Worm (Caenorhabditis elegans): ENCODE data around the gene F16G10.7.

Gene F16G10.7

DNA sequence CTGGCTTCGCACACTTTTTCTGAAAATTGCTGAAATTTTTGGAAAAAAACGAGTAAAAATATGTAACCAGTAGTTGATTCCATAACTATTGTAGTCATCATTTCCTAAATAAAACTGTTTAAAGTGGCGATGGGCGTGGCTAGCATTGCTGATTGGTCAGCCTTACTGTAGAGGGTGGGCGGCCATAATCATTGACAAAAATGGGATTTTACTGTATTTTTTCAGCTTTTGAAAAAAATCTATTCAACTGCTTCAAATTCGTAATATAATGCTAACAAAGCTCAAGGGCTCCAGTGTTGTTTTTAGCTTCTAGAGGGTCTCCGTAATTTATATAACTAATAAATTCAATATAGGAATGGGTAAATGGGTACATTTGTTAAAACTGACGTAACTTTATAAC, at the start of gene F16G10.7:
Gene F16G10.7 (minus strand): TSS at position 101 of the 400 bp plus-strand sequence.
- peak; percentile 38 for TF ChIP-seq nfya-1 (tag; optimal IDR thresholded peaks at IDR 0.05; ENCODE audit: insufficient read depth)
- no peak for TF ChIP-seq sea-2 (GFP tag; optimal IDR thresholded peaks at IDR 0.05)

ce11 chrII:2422427-2422826, 42.4 kb upstream of the F16G10.7 start:
- TF ChIP-seq mdl-1 (tag; optimal IDR thresholded peaks at IDR 0.05) = no peak
- TF ChIP-seq fos-1 (tag; optimal IDR thresholded peaks at IDR 0.05) = no peak
- TF ChIP-seq lin-39 (tag; optimal IDR thresholded peaks at IDR 0.05) = no peak
- TF ChIP-seq nhr-12 (tag; optimal IDR thresholded peaks at IDR 0.05) = no peak
- TF ChIP-seq ceh-82 (tag; optimal IDR thresholded peaks at IDR 0.05) = no peak
- peak; percentile 6 for TF ChIP-seq elt-2 (tag; optimal IDR thresholded peaks at IDR 0.05)

- TF ChIP-seq nhr-67 (tag; optimal IDR thresholded peaks at IDR 0.05) = no peak
- no peak for TF ChIP-seq pqm-1 (tag; optimal IDR thresholded peaks at IDR 0.05)
- no peak for TF ChIP-seq nhr-237 (tag; optimal IDR thresholded peaks at IDR 0.05)
- no peak for TF ChIP-seq aly-2 (tag; optimal IDR thresholded peaks at IDR 0.05)
- no peak for TF ChIP-seq mdl-1 (tag; optimal IDR thresholded peaks at IDR 0.05)
- TF ChIP-seq nhr-77 (tag; optimal IDR thresholded peaks at IDR 0.05) = no peak
- no peak for TF ChIP-seq R02D3.7 (tag; optimal IDR thresholded peaks at IDR 0.05)
- no peak for TF ChIP-seq pha-4 (tag; optimal IDR thresholded peaks at IDR 0.05)
- TF ChIP-seq nhr-28 (tag; optimal IDR thresholded peaks at IDR 0.05) = no peak
- TF ChIP-seq unc-62 (GFP tag; optimal IDR thresholded peaks at IDR 0.05) = no peak
- no peak for TF ChIP-seq daf-12 (tag; optimal IDR thresholded peaks at IDR 0.05)
- no peak for TF ChIP-seq tbx-2 (tag; optimal IDR thresholded peaks at IDR 0.05)
- TF ChIP-seq skn-1 (tag; optimal IDR thresholded peaks at IDR 0.05) = no peak
- no peak for TF ChIP-seq fos-1 (tag; optimal IDR thresholded peaks at IDR 0.05)
- no peak for TF ChIP-seq ceh-28 (tag; optimal IDR thresholded peaks at IDR 0.05)
Observed at ce11 chrII:2421905-2422304, 41.8 kb upstream of the F16G10.7 start, which contains the start of gene F42G2.2. Gene F42G2.2 (plus strand): TSS chrII:2422205.

DNA sequence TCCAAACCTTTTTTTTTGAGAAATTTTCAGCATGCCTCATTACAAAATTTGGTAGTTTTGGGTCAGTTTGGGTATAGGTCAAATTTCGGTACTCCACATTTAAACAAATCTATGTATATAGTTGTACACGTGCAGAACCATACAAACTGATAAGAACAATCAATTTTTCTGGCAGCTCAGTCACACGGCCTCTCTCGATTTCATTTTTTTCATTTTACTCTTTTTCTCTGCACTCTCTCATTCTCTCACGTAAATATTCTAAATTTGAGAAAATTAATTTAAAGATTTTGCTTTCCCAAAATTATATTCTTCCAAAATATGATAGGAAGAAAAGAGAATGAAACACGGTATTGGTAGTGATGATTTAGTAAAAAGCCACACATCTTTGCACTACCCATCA, 41.1 kb upstream of the F16G10.7 start:
- TF ChIP-seq elt-2 (tag; optimal IDR thresholded peaks at IDR 0.05) (peak; percentile 52), pha-4 (tag; optimal IDR thresholded peaks at IDR 0.05) (peak; percentile 36), pqm-1 (tag; optimal IDR thresholded peaks at IDR 0.05) (peak; percentile 57), zag-1 (tag; optimal IDR thresholded peaks at IDR 0.05) (no peak), elt-1 (tag; optimal IDR thresholded peaks at IDR 0.05) (no peak)

DNA sequence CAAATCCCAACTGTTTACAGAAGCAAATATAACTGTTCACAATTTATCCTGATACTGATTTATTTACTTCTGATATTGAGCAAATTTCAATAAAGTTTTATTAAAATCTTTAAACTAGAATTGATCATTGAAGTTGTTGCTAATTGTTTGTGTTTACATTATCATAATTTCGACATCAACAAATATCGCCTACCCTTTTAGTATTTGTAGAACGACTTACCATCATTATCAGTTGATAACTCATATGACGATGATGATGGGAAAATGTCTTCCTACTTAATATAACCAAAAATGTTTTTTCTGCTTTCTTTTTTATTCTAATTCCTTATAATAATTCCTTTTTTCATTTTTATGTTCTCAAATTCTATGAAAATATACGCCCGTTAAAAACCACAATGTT, 40.6 kb upstream of the F16G10.7 start:
- TF ChIP-seq jun-1 (tag; optimal IDR thresholded peaks at IDR 0.05) (no peak), nhr-237 (tag; optimal IDR thresholded peaks at IDR 0.05) (no peak), nhr-77 (tag; optimal IDR thresholded peaks at IDR 0.05) (no peak), pqm-1 (tag; optimal IDR thresholded peaks at IDR 0.05) (peak; percentile 24), elt-2 (tag; optimal IDR thresholded peaks at IDR 0.05) (peak; percentile 62), aly-2 (tag; optimal IDR thresholded peaks at IDR 0.05) (no peak), pha-4 (tag; optimal IDR thresholded peaks at IDR 0.05) (peak; percentile 62), fos-1 (tag; optimal IDR thresholded peaks at IDR 0.05) (no peak), nhr-23 (tag; optimal IDR thresholded peaks at IDR 0.05) (no peak), ama-1 (optimal IDR thresholded peaks at IDR 0.05) (no peak), ceh-28 (tag; optimal IDR thresholded peaks at IDR 0.05) (no peak), fkh-10 (GFP tag; optimal IDR thresholded peaks at IDR 0.05) (no peak), zag-1 (tag; optimal IDR thresholded peaks at IDR 0.05) (no peak), fkh-2 (tag; optimal IDR thresholded peaks at IDR 0.05) (no peak), ceh-16 (tag; optimal IDR thresholded peaks at IDR 0.05) (no peak), sea-2 (GFP tag; optimal IDR thresholded peaks at IDR 0.05) (no peak), nhr-25 (tag; optimal IDR thresholded peaks at IDR 0.05) (no peak), lin-15B (tag; optimal IDR thresholded peaks at IDR 0.05) (no peak), egl-5 (tag; optimal IDR thresholded peaks at IDR 0.05) (no peak), nhr-11 (tag; optimal IDR thresholded peaks at IDR 0.05) (no peak), nhr-43 (tag; optimal IDR thresholded peaks at IDR 0.05; ENCODE audit: poor library complexity, severe bottlenecking) (no peak), lin-39 (tag; optimal IDR thresholded peaks at IDR 0.05) (no peak), nfya-1 (tag; optimal IDR thresholded peaks at IDR 0.05; ENCODE audit: insufficient read depth) (no peak), mdl-1 (tag; optimal IDR thresholded peaks at IDR 0.05) (no peak), ZK546.5 (tag; optimal IDR thresholded peaks at IDR 0.05) (no peak)
